Worm (Caenorhabditis elegans) whole organism, midembryonic: ENCODE measurements around the gene nhr-179.

Source experiments
- T22C8.4 ChIP-seq: fragments of 200-800 bp; sonication (Bioruptor generic); IDR thresholded peaks from 2 replicates; pipeline ENCODE4 v1.3.6; 2022; ENCODE audit warnings: missing genetic modification characterization, missing compliant biosample characterization
- cog-1 ChIP-seq: sonication (generic microtip); optimal IDR thresholded peaks from 2 replicates; lab custom pipeline; 2016; ENCODE audit warnings: missing genetic modification characterization, missing compliant biosample characterization
- flt-1 ChIP-seq: fragments of 200-800 bp; sonication (Bioruptor generic); IDR thresholded peaks from 2 replicates; pipeline ENCODE4 v1.3.6; 2022; ENCODE audit warnings: missing genetic modification characterization, missing compliant biosample characterization
- klf-2 ChIP-seq: fragments of 200-800 bp; sonication (Bioruptor generic); conservative IDR thresholded peaks from 2 replicates; pipeline ENCODE4 v1.3.6; 2022; ENCODE audit warnings: missing genetic modification reagents, missing genetic modification characterization, missing compliant biosample characterization
- med-1 ChIP-seq: sonication (generic microtip); optimal IDR thresholded peaks from 2 replicates; lab custom pipeline; 2017; ENCODE audit warnings: missing genetic modification characterization, mild to moderate bottlenecking, missing compliant biosample characterization, antibody characterized with exemption, missing genetic modification reagents; ENCODE audit not compliant: insufficient read depth
- ref-1 ChIP-seq: fragments of 200-800 bp; sonication (Bioruptor generic); conservative IDR thresholded peaks from 2 replicates; pipeline ENCODE4 v1.3.6; 2022; ENCODE audit warnings: missing genetic modification reagents, missing genetic modification characterization, missing compliant biosample characterization
- tab-1 ChIP-seq: fragments of 200-800 bp; sonication (Bioruptor generic); IDR thresholded peaks from 2 replicates; pipeline ENCODE4 v1.3.6; 2022; ENCODE audit warnings: missing genetic modification characterization, missing compliant biosample characterization
- ztf-23 ChIP-seq: fragments of 200-800 bp; sonication (Bioruptor generic); IDR thresholded peaks from 2 replicates; pipeline ENCODE4 v1.3.6; 2022; ENCODE audit warnings: missing genetic modification reagents, missing genetic modification characterization, missing compliant biosample characterization
- ztf-29 ChIP-seq: fragments of 200-800 bp; sonication (Bioruptor generic); IDR thresholded peaks from 2 replicates; pipeline ENCODE4 v1.3.6; 2022; ENCODE audit warnings: missing genetic modification reagents, missing genetic modification characterization, missing compliant biosample characterization

Gene nhr-179

DNA sequence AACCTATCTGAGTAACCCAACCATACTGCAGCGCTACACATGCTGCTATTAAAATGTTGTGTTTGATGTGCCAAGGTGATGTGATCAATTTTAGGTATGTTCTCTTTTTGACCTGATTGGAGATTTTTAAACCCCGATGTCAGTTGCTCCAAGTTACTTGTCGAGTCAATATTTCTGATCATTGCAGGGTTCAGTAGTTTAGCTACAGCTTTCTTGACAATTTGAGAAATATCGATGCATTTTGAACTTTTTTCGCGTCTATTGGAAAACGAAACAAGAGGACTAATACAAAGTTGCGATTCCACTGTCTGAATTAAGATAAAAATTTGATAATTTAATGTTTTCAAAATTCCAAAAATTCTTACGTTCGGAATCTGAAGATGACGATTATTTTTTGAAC, 4.8 kb upstream of the nhr-179 start:
- TF ChIP-seq flt-1 (GFP tag; lab: Robert Waterston, UW) (no peak), ztf-29 (GFP tag; lab: Robert Waterston, UW) (no peak), med-1 (GFP tag; lab: Kevin White, UChicago) (no peak), ref-1 (GFP tag; lab: Robert Waterston, UW) (no peak), tab-1 (GFP tag; lab: Robert Waterston, UW) (no peak), ztf-23 (GFP tag; lab: Robert Waterston, UW) (no peak), klf-2 (GFP tag; lab: Robert Waterston, UW) (no peak)

DNA sequence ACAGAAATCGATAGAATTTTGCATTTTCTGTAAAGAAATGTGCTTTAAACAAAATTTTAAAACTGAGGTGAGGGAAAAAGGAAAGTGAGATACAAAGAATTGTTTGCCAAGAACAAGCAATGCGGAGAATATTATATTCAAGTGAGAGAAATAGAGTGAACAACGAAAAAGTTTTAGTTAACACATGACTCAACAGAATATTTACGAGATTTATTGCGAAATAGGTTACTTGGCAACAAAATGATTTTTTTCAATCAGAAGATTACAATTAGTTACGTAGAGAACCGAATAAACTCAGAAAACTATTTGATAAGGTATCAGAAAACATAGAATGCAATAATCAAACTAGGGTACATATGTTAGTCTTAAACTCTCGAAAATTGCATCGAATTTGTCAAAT, 2.8 kb upstream of the nhr-179 start, which contains the start of gene nhr-117:
nhr-117 (minus strand) TSS at position 27 of the 400 bp plus-strand sequence.
- TF ChIP-seq cog-1 (tag; lab: Kevin White, UChicago) = no peak
- no peak for TF ChIP-seq ztf-23 (GFP tag; lab: Robert Waterston, UW)
- no peak for TF ChIP-seq ztf-29 (GFP tag; lab: Robert Waterston, UW)
- TF ChIP-seq klf-2 (GFP tag; lab: Robert Waterston, UW) = no peak
- no peak for TF ChIP-seq T22C8.4
- TF ChIP-seq tab-1 (GFP tag; lab: Robert Waterston, UW) = no peak

DNA sequence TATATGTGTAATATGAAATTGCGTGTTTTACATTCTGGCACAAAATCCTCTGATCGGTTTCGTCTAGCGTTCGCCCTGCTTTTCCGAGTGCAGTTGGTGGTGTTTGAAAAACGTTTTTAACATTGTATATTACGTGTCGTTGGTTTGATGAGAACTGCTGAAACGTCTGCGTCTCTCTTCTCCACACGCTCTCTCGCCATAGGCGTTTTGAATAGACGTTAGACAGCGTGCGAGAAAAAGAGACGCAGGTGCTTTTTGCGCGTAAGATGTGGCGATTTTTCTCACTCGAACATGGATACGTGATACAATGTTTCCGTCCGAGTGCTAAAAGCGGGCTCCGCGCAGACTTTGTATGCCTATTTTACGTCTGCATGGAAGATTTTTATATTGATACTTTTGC, 1.9 kb upstream of the nhr-179 start:
- TF ChIP-seq cog-1 (tag; lab: Kevin White, UChicago) (no peak), ztf-23 (GFP tag; lab: Robert Waterston, UW) (no peak), med-1 (GFP tag; lab: Kevin White, UChicago) (no peak), tab-1 (GFP tag; lab: Robert Waterston, UW) (no peak), T22C8.4 (no peak), flt-1 (GFP tag; lab: Robert Waterston, UW) (no peak), klf-2 (GFP tag; lab: Robert Waterston, UW) (no peak), ref-1 (GFP tag; lab: Robert Waterston, UW) (no peak), ztf-29 (GFP tag; lab: Robert Waterston, UW) (no peak)

DNA sequence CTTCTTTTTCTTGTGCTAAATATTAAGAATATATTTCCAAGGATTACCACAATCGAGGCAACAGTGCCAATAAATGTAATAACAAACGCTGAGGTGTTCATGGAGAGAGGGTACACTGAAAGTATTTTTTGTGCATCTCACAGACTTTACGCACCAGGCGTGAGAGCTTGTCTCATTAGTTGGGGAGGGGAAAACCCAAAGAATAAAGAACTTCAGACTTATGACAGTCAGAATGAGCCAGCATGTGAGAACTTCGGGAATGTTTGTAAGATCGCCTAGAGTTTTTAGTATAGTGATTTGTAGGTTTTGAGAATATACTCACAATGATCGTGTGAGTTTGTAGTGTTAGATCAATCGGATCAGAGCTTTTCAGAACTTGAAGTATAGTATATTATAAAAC, 3.9 kb downstream of the nhr-179 start, which contains the start of gene srbc-41:
srbc-41 (minus strand) TSS at position 101 of the 400 bp plus-strand sequence.
- TF ChIP-seq ref-1 (GFP tag; lab: Robert Waterston, UW) (no peak), ztf-29 (GFP tag; lab: Robert Waterston, UW) (no peak), ztf-23 (GFP tag; lab: Robert Waterston, UW) (no peak), med-1 (GFP tag; lab: Kevin White, UChicago) (no peak), klf-2 (GFP tag; lab: Robert Waterston, UW) (no peak), tab-1 (GFP tag; lab: Robert Waterston, UW) (no peak), cog-1 (tag; lab: Kevin White, UChicago) (no peak), flt-1 (GFP tag; lab: Robert Waterston, UW) (no peak), T22C8.4 (no peak)

DNA sequence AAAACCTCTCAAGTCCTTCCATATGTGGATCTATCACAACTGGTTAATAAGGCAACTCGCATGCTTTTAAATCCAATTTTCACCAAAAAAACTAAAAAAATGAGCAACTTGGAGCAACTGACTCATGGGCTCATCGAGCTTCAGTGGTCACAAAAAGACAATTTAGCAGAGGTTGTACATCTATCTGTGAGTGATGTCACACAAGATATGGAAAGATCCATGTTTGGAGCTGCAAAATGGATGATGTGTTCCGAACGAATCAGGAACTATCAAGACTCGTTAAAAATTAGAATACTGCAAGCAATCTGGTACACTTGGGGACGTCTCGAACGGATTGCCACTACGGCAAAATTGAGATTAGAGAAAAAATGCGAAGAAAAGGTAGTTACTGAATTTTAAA, 7.1 kb downstream of the nhr-179 start:
- TF ChIP-seq ztf-23 (GFP tag; lab: Robert Waterston, UW) (no peak), cog-1 (tag; lab: Kevin White, UChicago) (no peak), klf-2 (GFP tag; lab: Robert Waterston, UW) (no peak), T22C8.4 (no peak), ztf-29 (GFP tag; lab: Robert Waterston, UW) (no peak), ref-1 (GFP tag; lab: Robert Waterston, UW) (no peak), flt-1 (GFP tag; lab: Robert Waterston, UW) (no peak), tab-1 (GFP tag; lab: Robert Waterston, UW) (no peak), med-1 (GFP tag; lab: Kevin White, UChicago) (no peak)

DNA sequence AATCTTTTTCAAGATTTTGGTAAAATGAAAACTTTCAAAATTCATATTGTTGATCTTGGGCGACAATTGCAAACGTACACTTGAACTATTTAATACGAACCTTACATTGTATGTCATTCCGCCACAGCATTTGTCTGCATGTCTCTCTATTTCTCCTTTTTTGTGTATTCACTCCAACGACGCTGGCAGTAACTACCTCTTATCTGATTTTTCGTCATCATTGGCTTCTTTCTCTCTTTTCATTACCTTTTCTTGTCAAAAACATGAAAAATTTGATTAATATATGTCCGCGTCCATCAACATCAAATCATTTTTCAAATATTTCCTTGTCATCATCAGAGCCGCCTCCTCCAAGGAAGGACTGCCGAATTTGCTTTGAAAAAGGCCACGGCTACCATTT, 8.6 kb downstream of the nhr-179 start, which contains the start of gene nhr-177:
nhr-177 (plus strand) TSS at position 167 of the 400 bp plus-strand sequence.
- TF ChIP-seq cog-1 (tag; lab: Kevin White, UChicago) = no peak
- TF ChIP-seq T22C8.4 = no peak

DNA sequence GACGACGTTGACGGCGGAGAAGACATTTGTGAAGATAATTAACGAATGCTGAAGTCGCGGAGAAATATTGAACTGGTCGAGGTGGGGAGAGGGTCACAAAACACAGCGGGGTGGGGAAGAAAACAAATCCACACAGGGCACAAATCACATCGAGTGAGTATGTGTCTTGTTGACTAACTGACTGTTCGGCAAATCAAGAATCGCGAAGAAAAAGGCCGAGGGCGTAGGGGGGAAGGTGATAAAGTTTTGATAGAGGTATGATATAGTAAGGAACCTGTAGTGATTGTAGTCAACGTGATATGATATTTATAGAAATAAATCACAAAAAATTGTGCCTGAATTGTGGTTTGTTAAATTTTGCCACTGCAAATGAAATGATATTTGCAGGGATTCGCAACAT, 10.9 kb downstream of the nhr-179 start, which contains the start of gene nhr-178:
nhr-178 (minus strand) TSS at position 164 of the 400 bp plus-strand sequence.
- TF ChIP-seq T22C8.4 = no peak
- no peak for TF ChIP-seq tab-1 (GFP tag; lab: Robert Waterston, UW)
- TF ChIP-seq med-1 (GFP tag; lab: Kevin White, UChicago) = no peak
- no peak for TF ChIP-seq flt-1 (GFP tag; lab: Robert Waterston, UW)
- TF ChIP-seq cog-1 (tag; lab: Kevin White, UChicago) = no peak
- no peak for TF ChIP-seq ztf-29 (GFP tag; lab: Robert Waterston, UW)
- TF ChIP-seq ztf-23 (GFP tag; lab: Robert Waterston, UW) = no peak
- no peak for TF ChIP-seq klf-2 (GFP tag; lab: Robert Waterston, UW)
- TF ChIP-seq ref-1 (GFP tag; lab: Robert Waterston, UW) = no peak

DNA sequence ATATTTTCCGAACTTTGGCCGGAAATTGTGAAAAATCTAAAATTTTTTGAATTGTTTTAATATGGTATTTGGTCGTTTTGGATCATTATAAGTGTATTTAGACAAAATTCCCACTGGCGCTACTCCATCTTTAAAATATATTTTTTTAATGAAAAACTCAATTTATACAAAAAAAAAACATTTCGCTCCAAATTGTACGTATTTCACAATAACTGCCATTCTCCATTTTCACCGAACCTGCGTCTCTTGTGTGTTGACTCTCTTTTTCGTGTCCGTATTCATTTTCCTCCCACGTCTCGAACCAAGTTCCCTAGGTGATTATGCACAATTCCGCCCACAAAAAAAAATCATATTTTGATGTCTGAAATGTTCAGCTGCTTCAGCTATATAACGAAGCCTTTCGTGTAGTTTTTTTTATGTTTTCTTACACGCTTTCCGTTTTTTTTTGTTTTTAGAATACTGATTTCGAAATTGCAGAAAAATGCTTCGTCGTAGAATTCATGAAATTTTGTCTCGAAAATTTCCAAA, 18.0 kb downstream of the nhr-179 start, which contains the start of gene F16B4.2:
F16B4.2 (plus strand) TSS at position 478 of the 528 bp plus-strand sequence.
- no peak for TF ChIP-seq tab-1 (GFP tag; lab: Robert Waterston, UW)
- no peak for TF ChIP-seq klf-2 (GFP tag; lab: Robert Waterston, UW)
- no peak for TF ChIP-seq flt-1 (GFP tag; lab: Robert Waterston, UW)
- no peak for TF ChIP-seq T22C8.4
- TF ChIP-seq ztf-23 (GFP tag; lab: Robert Waterston, UW) = no peak
- no peak for TF ChIP-seq ref-1 (GFP tag; lab: Robert Waterston, UW)
- TF ChIP-seq med-1 (GFP tag; lab: Kevin White, UChicago) = no peak
- TF ChIP-seq ztf-29 (GFP tag; lab: Robert Waterston, UW) = no peak

DNA sequence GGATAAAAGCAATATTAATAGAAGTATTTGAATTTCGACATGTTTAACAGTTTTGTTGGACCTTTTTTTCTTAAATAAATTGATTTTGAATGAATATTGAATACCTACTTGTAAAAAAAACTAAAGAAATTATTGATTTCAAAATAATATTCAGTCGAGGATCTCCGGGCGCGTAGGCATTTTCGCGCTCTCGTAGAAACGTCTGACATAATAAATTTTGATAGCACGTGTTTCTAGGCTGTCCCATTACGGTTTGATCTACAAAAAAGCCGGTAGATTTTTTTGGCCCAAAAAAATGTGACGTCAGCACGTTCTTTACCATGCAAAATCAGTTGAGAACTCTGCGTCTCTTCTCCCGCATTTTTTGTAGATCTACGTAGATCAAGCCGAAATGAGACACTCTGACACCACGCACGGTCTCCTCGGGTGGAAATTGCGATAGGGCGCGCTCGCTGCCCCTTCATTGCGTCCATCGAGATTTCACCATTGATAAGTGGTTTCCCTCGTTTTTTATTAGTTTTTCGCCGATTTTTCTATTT, 24.0 kb downstream of the nhr-179 start:
- no peak for TF ChIP-seq ztf-29 (GFP tag; lab: Robert Waterston, UW)
- no peak for TF ChIP-seq ref-1 (GFP tag; lab: Robert Waterston, UW)
- TF ChIP-seq tab-1 (GFP tag; lab: Robert Waterston, UW) = no peak
- TF ChIP-seq ztf-23 (GFP tag; lab: Robert Waterston, UW) = no peak
- no peak for TF ChIP-seq klf-2 (GFP tag; lab: Robert Waterston, UW)
- no peak for TF ChIP-seq cog-1 (tag; lab: Kevin White, UChicago)
- no peak for TF ChIP-seq flt-1 (GFP tag; lab: Robert Waterston, UW)
- no peak for TF ChIP-seq T22C8.4
- no peak for TF ChIP-seq med-1 (GFP tag; lab: Kevin White, UChicago)
